Fruit fly (Drosophila melanogaster) whole organism, embryonic: ENCODE data around the gene CG4880.

ENCODE experiments used
- Abd-B ChIP-seq: fragments of 200-800 bp; sonication (Bioruptor generic); optimal IDR thresholded peaks from 2 replicates; lab custom pipeline; 2018; ENCODE audit warnings: missing biosample characterization, mild to moderate bottlenecking, missing genetic modification characterization, moderate library complexity
- Ada2b ChIP-seq: fragments of 200-800 bp; sonication (Bioruptor generic); IDR thresholded peaks from 2 replicates; pipeline ENCODE4 v1.3.6; 2022; ENCODE audit warnings: missing biosample characterization, missing genetic modification characterization
- CG10267 ChIP-seq: fragments of 200-800 bp; sonication (Bioruptor generic); optimal IDR thresholded peaks from 2 replicates; lab custom pipeline; 2018; ENCODE audit warnings: missing biosample characterization, mild to moderate bottlenecking, missing genetic modification characterization, moderate library complexity
- CG10274 ChIP-seq: fragments of 200-800 bp; sonication (Bioruptor generic); optimal IDR thresholded peaks from 3 replicates; lab custom pipeline; 2017; ENCODE audit warnings: missing biosample characterization, mild to moderate bottlenecking, missing genetic modification characterization
- CG11695 ChIP-seq: fragments of 200-800 bp; sonication (Bioruptor generic); IDR thresholded peaks from 3 replicates; pipeline ENCODE4 v1.3.6; 2022; ENCODE audit warnings: missing biosample characterization, missing genetic modification characterization
- CG12942 ChIP-seq: fragments of 200-800 bp; sonication (Bioruptor generic); optimal IDR thresholded peaks from 3 replicates; lab custom pipeline; 2016; ENCODE audit warnings: missing biosample characterization, missing genetic modification characterization
- CG13287 ChIP-seq: fragments of 200-800 bp; sonication (Bioruptor generic); IDR thresholded peaks from 2 replicates; pipeline ENCODE4 v1.3.6; 2022; ENCODE audit warnings: missing biosample characterization, missing genetic modification characterization; ENCODE audit not compliant: partially characterized antibody
- CG14014 ChIP-seq: fragments of 200-800 bp; sonication (Bioruptor generic); IDR thresholded peaks from 2 replicates; pipeline ENCODE4 v1.3.6; 2022; ENCODE audit warnings: missing biosample characterization, missing genetic modification characterization
- CG14667 ChIP-seq: fragments of 200-800 bp; sonication (Bioruptor generic); IDR thresholded peaks from 2 replicates; pipeline ENCODE4 v1.3.6; 2022; ENCODE audit warnings: missing biosample characterization, missing genetic modification characterization
- CG15479 ChIP-seq: fragments of 200-800 bp; sonication (Bioruptor generic); optimal IDR thresholded peaks from 3 replicates; lab custom pipeline; 2019; ENCODE audit warnings: missing biosample characterization, mild to moderate bottlenecking, missing genetic modification characterization, moderate library complexity
- CG18764 ChIP-seq: fragments of 200-800 bp; sonication (Bioruptor generic); optimal IDR thresholded peaks from 3 replicates; lab custom pipeline; 2016; ENCODE audit warnings: missing biosample characterization, missing genetic modification characterization
- CG3163 ChIP-seq: fragments of 200-800 bp; sonication (Bioruptor generic); optimal IDR thresholded peaks from 3 replicates; lab custom pipeline; 2016; ENCODE audit warnings: missing biosample characterization, missing genetic modification characterization
- CG3726 ChIP-seq: fragments of 200-800 bp; sonication (Bioruptor generic); IDR thresholded peaks from 3 replicates; pipeline ENCODE4, ENCODE4 v1.3.6; 2022; ENCODE audit warnings: missing biosample characterization, missing genetic modification characterization
- CG3838 ChIP-seq: fragments of 200-800 bp; sonication (Bioruptor generic); optimal IDR thresholded peaks from 3 replicates; lab custom pipeline; 2016; ENCODE audit warnings: missing biosample characterization, missing genetic modification characterization
- CG4360 ChIP-seq: fragments of 200-800 bp; sonication (Bioruptor generic); IDR thresholded peaks from 2 replicates; pipeline ENCODE4 v1.3.6; 2022; ENCODE audit warnings: missing biosample characterization, missing genetic modification characterization
- CG5953 ChIP-seq: fragments of 200-800 bp; sonication (Bioruptor generic); IDR thresholded peaks from 2 replicates; pipeline ENCODE4 v1.3.6; 2022; ENCODE audit warnings: missing biosample characterization, missing genetic modification characterization
- CG7556 ChIP-seq: fragments of 200-800 bp; sonication (Bioruptor generic); optimal IDR thresholded peaks from 2 replicates; lab custom pipeline; 2017; ENCODE audit warnings: missing biosample characterization, mild to moderate bottlenecking, missing genetic modification characterization
- CG7839 ChIP-seq: fragments of 200-800 bp; sonication (Bioruptor generic); optimal IDR thresholded peaks from 3 replicates; lab custom pipeline; 2018; ENCODE audit warnings: missing biosample characterization, mild to moderate bottlenecking, missing genetic modification characterization, moderate library complexity
- CG9215 ChIP-seq: fragments of 200-800 bp; sonication (Bioruptor generic); IDR thresholded peaks from 2 replicates; pipeline ENCODE4 v1.3.6; 2022; ENCODE audit warnings: missing biosample characterization, missing genetic modification characterization
- CG9797 ChIP-seq: fragments of 200-800 bp; sonication (Bioruptor generic); optimal IDR thresholded peaks from 3 replicates; lab custom pipeline; 2018; ENCODE audit warnings: missing biosample characterization, mild to moderate bottlenecking, missing genetic modification characterization
- CG9817 ChIP-seq: fragments of 200-800 bp; sonication (Bioruptor generic); optimal IDR thresholded peaks from 2 replicates; lab custom pipeline; 2018; ENCODE audit warnings: missing biosample characterization, mild to moderate bottlenecking, missing genetic modification characterization, moderate library complexity
- Dref ChIP-seq: fragments of 200-800 bp; sonication (Bioruptor generic); IDR thresholded peaks from 2 replicates; pipeline ENCODE4 v1.3.6; 2022; ENCODE audit warnings: missing biosample characterization, missing genetic modification characterization
- Fer1 ChIP-seq: fragments of 200-800 bp; sonication (Bioruptor generic); optimal IDR thresholded peaks from 2 replicates; lab custom pipeline; 2017; ENCODE audit warnings: missing biosample characterization, mild to moderate bottlenecking, missing genetic modification characterization
- Fer2 ChIP-seq: fragments of 200-800 bp; sonication (Bioruptor generic); optimal IDR thresholded peaks from 2 replicates; lab custom pipeline; 2018; ENCODE audit warnings: missing biosample characterization, mild to moderate bottlenecking, missing genetic modification characterization, moderate library complexity
- Lim3 ChIP-seq: fragments of 200-800 bp; sonication (Bioruptor generic); IDR thresholded peaks from 2 replicates; pipeline ENCODE4 v1.3.6; 2022; ENCODE audit warnings: missing biosample characterization, missing genetic modification characterization
- MBD-R2 ChIP-seq: fragments of 200-800 bp; sonication (Bioruptor generic); IDR thresholded peaks from 2 replicates; pipeline ENCODE4 v1.3.6; 2022; ENCODE audit warnings: missing biosample characterization, missing genetic modification characterization
- Mrtf ChIP-seq: fragments of 200-800 bp; sonication (Bioruptor generic); IDR thresholded peaks from 3 replicates; pipeline ENCODE4 v1.3.6; 2022; ENCODE audit warnings: missing biosample characterization, missing genetic modification characterization
- NK7.1 ChIP-seq: fragments of 200-800 bp; sonication (Bioruptor generic); optimal IDR thresholded peaks from 3 replicates; lab custom pipeline; 2016; ENCODE audit warnings: missing biosample characterization, missing genetic modification characterization
- NfI ChIP-seq: fragments of 200-800 bp; sonication (Bioruptor generic); optimal IDR thresholded peaks from 3 replicates; lab custom pipeline; 2018; ENCODE audit warnings: missing biosample characterization, mild to moderate bottlenecking, missing genetic modification characterization, moderate library complexity
- Pdp1 ChIP-seq, 2 experiments: fragments of 200-800 bp; sonication (Bioruptor generic); optimal IDR thresholded peaks; 3 replicates each; lab custom pipeline; 2016; ENCODE audit warnings: missing biosample characterization in 2 of 2, missing genetic modification characterization in 2 of 2, mild to moderate bottlenecking in 1 of 2, moderate library complexity in 1 of 2
- Ptx1 ChIP-seq: fragments of 200-800 bp; sonication (Bioruptor generic); IDR thresholded peaks from 2 replicates; pipeline ENCODE4 v1.3.6; 2022; ENCODE audit warnings: missing biosample characterization, missing genetic modification characterization
- Stat92E ChIP-seq, 3 experiments: fragments of >200 bp in 2 of 3; fragments of 200-800 bp in 1 of 3; sonication (Bioruptor generic) in 1 of 3; optimal IDR thresholded peaks; 2 replicates each; lab custom pipeline; 2017 to 2019; ENCODE audit warnings: missing biosample characterization in 3 of 3, missing genetic modification characterization in 3 of 3, mild to moderate bottlenecking in 1 of 3, moderate library complexity in 1 of 3
- eve ChIP-seq, 2 experiments: fragments of >200 bp; optimal IDR thresholded peaks; 2 replicates each; lab custom pipeline; 2017; ENCODE audit warnings: missing biosample characterization in 2 of 2, missing genetic modification characterization in 2 of 2
- ewg ChIP-seq: fragments of 200-800 bp; sonication (Bioruptor generic); optimal IDR thresholded peaks from 3 replicates; lab custom pipeline; 2017; ENCODE audit warnings: mild to moderate bottlenecking, missing biosample characterization, missing genetic modification reagents, missing genetic modification characterization
- fd3F ChIP-seq: fragments of 200-800 bp; sonication (Bioruptor generic); optimal IDR thresholded peaks from 2 replicates; lab custom pipeline; 2018; ENCODE audit warnings: missing biosample characterization, mild to moderate bottlenecking, missing genetic modification characterization, moderate library complexity
- gcm2 ChIP-seq: fragments of 200-800 bp; sonication (Bioruptor generic); optimal IDR thresholded peaks from 2 replicates; lab custom pipeline; 2016; ENCODE audit warnings: missing biosample characterization, missing genetic modification characterization
- grau ChIP-seq: fragments of 200-800 bp; optimal IDR thresholded peaks from 3 replicates; lab custom pipeline; 2019; ENCODE audit warnings: missing biosample characterization, mild to moderate bottlenecking, missing genetic modification characterization, moderate library complexity
- hkb ChIP-seq, 2 experiments: fragments of 200-800 bp in 1 of 2; fragments of >200 bp in 1 of 2; sonication (Bioruptor generic) in 1 of 2; IDR thresholded peaks in 1 of 2; optimal IDR thresholded peaks in 1 of 2; 2 replicates each; pipeline versions ENCODE4 v1.3.6 to Lab custom; 2017 to 2022; ENCODE audit warnings: missing biosample characterization in 1 of 2, missing genetic modification characterization in 1 of 2
- kah ChIP-seq: fragments of 200-800 bp; sonication (Bioruptor generic); optimal IDR thresholded peaks from 2 replicates; lab custom pipeline; 2018; ENCODE audit warnings: missing biosample characterization, mild to moderate bottlenecking, missing genetic modification characterization
- lab ChIP-seq: fragments of 200-800 bp; sonication (Bioruptor generic); optimal IDR thresholded peaks from 3 replicates; lab custom pipeline; 2017; ENCODE audit warnings: missing biosample characterization, missing genetic modification characterization, mild to moderate bottlenecking, moderate library complexity, missing genetic modification reagents
- nom ChIP-seq: fragments of 200-800 bp; sonication (Bioruptor generic); optimal IDR thresholded peaks from 2 replicates; lab custom pipeline; 2017; ENCODE audit warnings: missing biosample characterization, missing genetic modification characterization, mild to moderate bottlenecking, moderate library complexity, missing genetic modification reagents
- odd ChIP-seq: fragments of 200-800 bp; sonication (Bioruptor generic); optimal IDR thresholded peaks from 2 replicates; lab custom pipeline; 2017; ENCODE audit warnings: missing biosample characterization, mild to moderate bottlenecking, missing genetic modification characterization
- p53 ChIP-seq: fragments of 200-800 bp; sonication (Bioruptor generic); optimal IDR thresholded peaks from 2 replicates; lab custom pipeline; 2016; ENCODE audit warnings: missing biosample characterization, missing genetic modification characterization
- pan ChIP-seq, 4 experiments: fragments of >200 bp in 3 of 4; fragments of 200-800 bp in 1 of 4; sonication (Bioruptor generic) in 1 of 4; optimal IDR thresholded peaks in 3 of 4; IDR thresholded peaks in 1 of 4; 2 replicates each; pipeline versions ENCODE4 v1.3.6 to Lab custom; 2017 to 2022; ENCODE audit warnings: missing biosample characterization in 2 of 4, missing genetic modification characterization in 2 of 4, mixed read lengths in 1 of 4
- sim ChIP-seq: fragments of 200-800 bp; sonication (Bioruptor generic); IDR thresholded peaks from 2 replicates; pipeline ENCODE4 v1.3.6; 2022; ENCODE audit warnings: missing biosample characterization, missing genetic modification characterization
- stwl ChIP-seq: fragments of 200-800 bp; sonication (Bioruptor generic); optimal IDR thresholded peaks from 3 replicates; lab custom pipeline; 2018; ENCODE audit warnings: missing biosample characterization, mild to moderate bottlenecking, missing genetic modification characterization, moderate library complexity
- tap ChIP-seq: fragments of 200-800 bp; optimal IDR thresholded peaks from 3 replicates; lab custom pipeline; 2019; ENCODE audit warnings: missing biosample characterization, mild to moderate bottlenecking, missing genetic modification characterization, moderate library complexity
- unpg ChIP-seq: fragments of 200-800 bp; sonication (Bioruptor generic); optimal IDR thresholded peaks from 3 replicates; lab custom pipeline; 2018; ENCODE audit warnings: missing biosample characterization, mild to moderate bottlenecking, missing genetic modification characterization, moderate library complexity
- usp ChIP-seq: fragments of >200 bp; optimal IDR thresholded peaks from 2 replicates; lab custom pipeline; 2017; ENCODE audit warnings: missing biosample characterization, missing genetic modification characterization

The CG4880 gene

dm6 chrX:16854746-16855145 is 31.9 kb upstream of the CG4880 start (continued):
- no peak for TF ChIP-seq CG3726
- no peak for TF ChIP-seq stwl (tag; lab: Kevin White, UChicago)
- no peak for TF ChIP-seq CG9215 (GFP tag; lab: Robert Waterston, UW)
- no peak for TF ChIP-seq CG18764 (GFP tag; lab: Kevin White, UChicago)
- no peak for TF ChIP-seq p53 (GFP tag; lab: Kevin White, UChicago)
- no peak for TF ChIP-seq CG5953 (GFP tag; lab: Robert Waterston, UW)
- no peak for TF ChIP-seq CG9797 (GFP tag; lab: Kevin White, UChicago)
- peak; percentile 63 for TF ChIP-seq grau
- no peak for TF ChIP-seq sim (GFP tag; lab: Robert Waterston, UW)
- TF ChIP-seq lab (GFP tag; lab: Kevin White, UChicago): peak; percentile 57
- no peak for TF ChIP-seq CG3838 (GFP tag; lab: Kevin White, UChicago)
- no peak for TF ChIP-seq Fer2 (tag; lab: Kevin White, UChicago)
- TF ChIP-seq Lim3 (GFP tag; lab: Robert Waterston, UW): no peak
- no peak for TF ChIP-seq hkb (optimal IDR thresholded peaks at IDR 0.05; lab: Kevin White, UChicago)
- peak; percentile 73 for TF ChIP-seq hkb (GFP tag; IDR thresholded peaks at IDR 0.05; lab: Robert Waterston, UW)
- TF ChIP-seq CG15479 (GFP tag; lab: Kevin White, UChicago): no peak
- TF ChIP-seq nom (GFP tag; lab: Kevin White, UChicago): no peak
- no peak for TF ChIP-seq Stat92E (GFP tag; optimal IDR thresholded peaks at IDR 0.05; lab: Kevin White, UChicago)
- TF ChIP-seq CG3163 (GFP tag; lab: Kevin White, UChicago): no peak
- no peak for TF ChIP-seq MBD-R2 (GFP tag; lab: Robert Waterston, UW)
- peak; percentile 43 for TF ChIP-seq ewg (GFP tag; lab: Kevin White, UChicago)
- TF ChIP-seq Dref (GFP tag; lab: Robert Waterston, UW): no peak
- no peak for TF ChIP-seq CG13287
- TF ChIP-seq odd (GFP tag; lab: Kevin White, UChicago): peak; percentile 36
- peak; percentile 65; the same call in 1 of the 2 replicates for TF ChIP-seq Ptx1 (GFP tag; lab: Robert Waterston, UW)
- no peak for TF ChIP-seq Fer1 (GFP tag; lab: Kevin White, UChicago)
- TF ChIP-seq CG7839 (tag; lab: Kevin White, UChicago): peak; percentile 70
- TF ChIP-seq CG7556 (GFP tag; lab: Kevin White, UChicago): peak; percentile 68
- TF ChIP-seq NK7.1: no peak
- TF ChIP-seq eve (GFP tag; optimal IDR thresholded peaks at IDR 0.05; lab: Kevin White, UChicago): peak in 1 of 2 experiments; percentile 69
- peak; percentile 77 for TF ChIP-seq CG11695 (GFP tag; lab: Robert Waterston, UW)
- no peak for TF ChIP-seq CG10274 (GFP tag; lab: Kevin White, UChicago)
- TF ChIP-seq unpg (GFP tag; lab: Kevin White, UChicago): peak; percentile 73
- no peak for TF ChIP-seq gcm2 (GFP tag; lab: Kevin White, UChicago)
- peak; percentile 40 for TF ChIP-seq NfI (GFP tag; lab: Kevin White, UChicago)
- TF ChIP-seq CG12942 (GFP tag; lab: Kevin White, UChicago): no peak
- no peak for TF ChIP-seq usp
- peak; percentile 45 for TF ChIP-seq Ada2b (GFP tag; lab: Robert Waterston, UW)
- no peak for TF ChIP-seq Mrtf (GFP tag; lab: Robert Waterston, UW)
- peak; percentile 21 for TF ChIP-seq tap (tag; lab: Kevin White, UChicago)
- TF ChIP-seq CG9817: peak; percentile 24
- TF ChIP-seq CG4360 (GFP tag; lab: Robert Waterston, UW): no peak
- TF ChIP-seq CG10267: peak; percentile 52
- 0 out of 2 replicates have a peak, but pooled peaks have one; percentile 23 for TF ChIP-seq CG14014 (GFP tag; lab: Robert Waterston, UW)
- peak; percentile 11 for TF ChIP-seq kah (GFP tag; lab: Kevin White, UChicago)
- TF ChIP-seq pan (optimal IDR thresholded peaks at IDR 0.05; lab: Kevin White, UChicago): no peak
- TF ChIP-seq pan (GFP tag; optimal IDR thresholded peaks at IDR 0.05 in 1 of 2, IDR thresholded peaks at IDR 0.05 in 1 of 2): peak in 1 of 2 experiments; percentile 53
- TF ChIP-seq fd3F (GFP tag; lab: Kevin White, UChicago): peak; percentile 26
- 0 out of 2 replicates have a peak, but pooled peaks have one; percentile 30 for TF ChIP-seq CG14667
- TF ChIP-seq Abd-B: peak; percentile 43
- TF ChIP-seq Pdp1 (GFP tag; optimal IDR thresholded peaks at IDR 0.05; lab: Kevin White, UChicago): peak; percentile 4 to 17
